Worm (Caenorhabditis elegans) whole organism, L4 larva: ENCODE data around the gene R11G1.7.
A peak's percentile ranks its signal among the peaks of the same experiment; 100 is the strongest.

Experiments used
- D1046.2 ChIP-seq: fragments of 200-800 bp; sonication (Bioruptor generic); IDR thresholded peaks from 2 replicates; pipeline ENCODE4 v1.3.6; 2022; ENCODE audit warnings: missing genetic modification characterization, missing compliant biosample characterization
- F49E8.2 ChIP-seq: sonication (generic microtip); optimal IDR thresholded peaks from 2 replicates; lab custom pipeline; 2016; ENCODE audit warnings: missing compliant biosample characterization, mild to moderate bottlenecking, missing genetic modification characterization, borderline replicate concordance
- Y5F2A.4 ChIP-seq: fragments of 200-800 bp; sonication (Bioruptor generic); optimal IDR thresholded peaks from 2 replicates; lab custom pipeline; 2018; ENCODE audit warnings: mild to moderate bottlenecking, missing genetic modification characterization, missing compliant biosample characterization
- ZK546.5 ChIP-seq, 2 experiments: sonication (generic microtip); optimal IDR thresholded peaks; 2 replicates each; lab custom pipeline; 2017; ENCODE audit warnings: missing biosample characterization in 2 of 2, missing genetic modification characterization in 2 of 2
- aha-1 ChIP-seq: fragments of 150-350 bp; peaks from one replicate; lab custom pipeline; 2014; ENCODE audit warnings: missing biosample characterization, missing genetic modification characterization
- attf-4 ChIP-seq: sonication (generic microtip); optimal IDR thresholded peaks from 3 replicates; lab custom pipeline; 2017; ENCODE audit warnings: missing biosample characterization, missing genetic modification characterization
- ceh-20 ChIP-seq: fragments of 200-800 bp; sonication (Bioruptor generic); IDR thresholded peaks from 2 replicates; pipeline ENCODE4 v1.3.6; 2022; ENCODE audit warnings: missing genetic modification reagents, missing genetic modification characterization, missing compliant biosample characterization
- ceh-28 ChIP-seq: fragments of 150-350 bp; optimal IDR thresholded peaks from 2 replicates; lab custom pipeline; 2014; ENCODE audit warnings: missing biosample characterization, missing genetic modification reagents, missing genetic modification characterization
- ceh-44 ChIP-seq: fragments of 200-800 bp; sonication (Bioruptor generic); IDR thresholded peaks from 2 replicates; pipeline ENCODE4 v1.3.6; 2022; ENCODE audit warnings: missing genetic modification reagents, missing genetic modification characterization, missing compliant biosample characterization
- daf-16 ChIP-seq, 3 experiments: sonication (generic microtip); optimal IDR thresholded peaks; 2 replicates each; lab custom pipeline; 2016 to 2017; ENCODE audit warnings: missing genetic modification characterization in 3 of 3, missing genetic modification reagents in 3 of 3, mild to moderate bottlenecking in 2 of 3, missing compliant biosample characterization in 2 of 3, missing biosample characterization in 1 of 3, moderate library complexity in 1 of 3
- daf-8 ChIP-seq: fragments of 200-800 bp; sonication (Bioruptor generic); IDR thresholded peaks from 2 replicates; pipeline ENCODE4 v1.3.6; 2022; ENCODE audit warnings: missing genetic modification characterization, missing compliant biosample characterization
- dmd-6 ChIP-seq: fragments of 200-800 bp; sonication (Bioruptor generic); IDR thresholded peaks from 2 replicates; pipeline ENCODE4 v1.3.6; 2022; ENCODE audit warnings: missing genetic modification reagents, missing genetic modification characterization, missing compliant biosample characterization
- dve-1 ChIP-seq: sonication (generic microtip); optimal IDR thresholded peaks from 2 replicates; lab custom pipeline; 2017; ENCODE audit warnings: antibody characterized with exemption, mild to moderate bottlenecking, missing genetic modification characterization, missing compliant biosample characterization; ENCODE audit not compliant: insufficient read depth
- egl-27 ChIP-seq: sonication (generic microtip); optimal IDR thresholded peaks from 3 replicates; lab custom pipeline; 2017; ENCODE audit warnings: missing biosample characterization, missing genetic modification reagents, missing genetic modification characterization
- hif-1 ChIP-seq, 2 experiments: sonication (generic microtip); optimal IDR thresholded peaks; 2 replicates each; lab custom pipeline; 2016 to 2017; ENCODE audit warnings: missing compliant biosample characterization in 2 of 2, missing genetic modification characterization in 2 of 2, missing genetic modification reagents in 2 of 2, missing genotype in 2 of 2, mild to moderate bottlenecking in 1 of 2
- hlh-30 ChIP-seq: sonication (generic microtip); optimal IDR thresholded peaks from 2 replicates; lab custom pipeline; 2017; ENCODE audit warnings: antibody characterized with exemption, mild to moderate bottlenecking, missing genetic modification characterization, missing compliant biosample characterization; ENCODE audit not compliant: insufficient read depth
- hmg-1.1 ChIP-seq: fragments of 200-800 bp; sonication (Bioruptor generic); IDR thresholded peaks from 2 replicates; pipeline ENCODE4 v1.3.6; 2022; ENCODE audit warnings: missing genetic modification reagents, missing genetic modification characterization, missing compliant biosample characterization
- lin-13 ChIP-seq: fragments of 150-350 bp; optimal IDR thresholded peaks from 2 replicates; lab custom pipeline; 2014; ENCODE audit warnings: missing biosample characterization, missing genetic modification reagents, missing genetic modification characterization
- lin-15B ChIP-seq: fragments of 150-350 bp; sonication (generic microtip); optimal IDR thresholded peaks from 3 replicates; lab custom pipeline; 2014; ENCODE audit warnings: missing biosample characterization, missing genetic modification characterization
- lin-29 ChIP-seq: fragments of 200-800 bp; sonication (Bioruptor generic); IDR thresholded peaks from 2 replicates; pipeline ENCODE4 v1.3.6; 2022; ENCODE audit warnings: missing genetic modification reagents, missing genetic modification characterization, missing compliant biosample characterization
- lin-38 ChIP-seq: fragments of 200-800 bp; sonication (Bioruptor generic); IDR thresholded peaks from 2 replicates; pipeline ENCODE4 v1.3.6; 2022; ENCODE audit warnings: missing genetic modification reagents, missing genetic modification characterization, missing compliant biosample characterization
- lsy-2 ChIP-seq, 2 experiments: fragments of 150-350 bp in 1 of 2; sonication (generic microtip) in 1 of 2; optimal IDR thresholded peaks; 2 replicates each; lab custom pipeline; 2014 to 2017; ENCODE audit warnings: missing biosample characterization in 2 of 2, missing genetic modification characterization in 2 of 2
- mdt-29 ChIP-seq: fragments of 200-800 bp; sonication (Bioruptor generic); IDR thresholded peaks from 2 replicates; pipeline ENCODE4 v1.3.6; 2022; ENCODE audit warnings: missing genetic modification reagents, missing genetic modification characterization, missing compliant biosample characterization
- mxl-2 ChIP-seq: fragments of 200-800 bp; sonication (Bioruptor generic); conservative IDR thresholded peaks from 2 replicates; pipeline ENCODE4 v1.3.6; 2022; ENCODE audit warnings: missing genetic modification reagents, missing genetic modification characterization, missing compliant biosample characterization
- nhr-25 ChIP-seq: sonication (generic microtip); optimal IDR thresholded peaks from 2 replicates; lab custom pipeline; 2017; ENCODE audit warnings: missing genetic modification characterization, mild to moderate bottlenecking, missing compliant biosample characterization, antibody characterized with exemption, moderate library complexity, borderline replicate concordance; ENCODE audit not compliant: insufficient read depth
- nhr-42 ChIP-seq: fragments of 200-800 bp; sonication (Bioruptor generic); IDR thresholded peaks from 2 replicates; pipeline ENCODE4 v1.3.6; 2022; ENCODE audit warnings: missing genetic modification characterization, missing compliant biosample characterization
- nhr-6 ChIP-seq: fragments of 150-350 bp; optimal IDR thresholded peaks from 2 replicates; lab custom pipeline; 2014; ENCODE audit warnings: missing biosample characterization, missing genetic modification characterization
- rbr-2 ChIP-seq: sonication (generic microtip); optimal IDR thresholded peaks from 2 replicates; lab custom pipeline; 2016; ENCODE audit warnings: missing genotype, missing genetic modification characterization, missing compliant biosample characterization
- set-16 ChIP-seq: fragments of 200-800 bp; sonication (Bioruptor generic); IDR thresholded peaks from 2 replicates; pipeline ENCODE4 v1.3.6; 2022; ENCODE audit warnings: missing genetic modification reagents, missing genetic modification characterization, missing compliant biosample characterization
- spr-3 ChIP-seq: fragments of 200-800 bp; sonication (Bioruptor generic); optimal IDR thresholded peaks from 2 replicates; lab custom pipeline; 2018; ENCODE audit warnings: mild to moderate bottlenecking, missing genetic modification characterization, missing compliant biosample characterization
- tag-97 ChIP-seq: fragments of 200-800 bp; sonication (Bioruptor generic); IDR thresholded peaks from 2 replicates; pipeline ENCODE4 v1.3.6; 2022; ENCODE audit warnings: missing genetic modification characterization, missing compliant biosample characterization
- unc-62 ChIP-seq, 3 experiments: fragments of 150-350 bp in 1 of 3; sonication (generic microtip); optimal IDR thresholded peaks in 2 of 3; peaks in 1 of 3; 1 replicate in 1 of 3; 2 replicates in 2 of 3; lab custom pipeline; 2014 to 2017; ENCODE audit warnings: missing biosample characterization in 3 of 3, missing genetic modification characterization in 3 of 3, missing genetic modification reagents in 3 of 3, missing genotype in 1 of 3
- vab-7 ChIP-seq: fragments of 200-800 bp; sonication (Bioruptor generic); IDR thresholded peaks from 2 replicates; pipeline ENCODE4 v1.3.6; 2022; ENCODE audit warnings: missing genetic modification reagents, missing genetic modification characterization, missing compliant biosample characterization
- zfp-2 ChIP-seq: sonication (generic microtip); optimal IDR thresholded peaks from 2 replicates; lab custom pipeline; 2016; ENCODE audit warnings: mild to moderate bottlenecking, missing genetic modification characterization, missing compliant biosample characterization
- zfp-3 ChIP-seq: fragments of 200-800 bp; sonication (Bioruptor generic); conservative IDR thresholded peaks from 2 replicates; pipeline ENCODE4 v1.3.6; 2022; ENCODE audit warnings: missing genetic modification reagents, missing genetic modification characterization, missing compliant biosample characterization
- zip-2 ChIP-seq: fragments of 150-350 bp; optimal IDR thresholded peaks from 2 replicates; lab custom pipeline; 2014; ENCODE audit warnings: missing biosample characterization, missing genetic modification characterization
- ztf-7 ChIP-seq: fragments of 150-350 bp; optimal IDR thresholded peaks from 2 replicates; lab custom pipeline; 2014; ENCODE audit warnings: missing biosample characterization, missing genetic modification characterization

The R11G1.7 gene

ce11 chrX:3701861-3702260, 45.8 kb downstream of the R11G1.7 start:
- no peak for TF ChIP-seq nhr-6
- peak; percentile 95 for TF ChIP-seq aha-1 (tag; lab: Kevin White, UChicago)

DNA sequence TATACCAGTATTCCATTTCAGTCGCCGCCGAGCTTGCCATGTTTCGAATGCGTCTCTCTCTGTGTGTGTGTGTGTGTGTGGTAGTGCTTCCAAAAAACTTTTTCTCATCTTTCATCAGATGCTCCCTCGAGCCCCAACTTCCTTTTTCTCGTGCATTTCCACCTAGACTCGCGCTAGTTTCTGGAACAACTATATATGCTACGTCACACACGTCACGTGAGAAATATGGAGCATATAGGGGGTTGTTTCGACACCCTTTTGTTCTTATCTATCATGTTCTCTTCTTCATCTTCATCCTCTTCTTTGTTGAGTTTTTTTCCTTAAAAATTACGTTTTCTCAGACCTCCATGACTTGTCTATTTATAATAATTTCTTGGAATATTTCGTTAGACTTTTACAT, 49.2 kb downstream of the R11G1.7 start:
- TF ChIP-seq nhr-25 (tag; lab: Kevin White, UChicago) (no peak), ztf-7 (tag; lab: Kevin White, UChicago) (no peak), lin-29 (GFP tag; lab: Robert Waterston, UW) (no peak), aha-1 (tag; lab: Kevin White, UChicago) (no peak), ceh-20 (0 out of 2 replicates have a peak, but pooled peaks have one; percentile 20), ZK546.5 (tag; optimal IDR thresholded peaks at IDR 0.05; lab: Kevin White, UChicago) (no peak), zfp-3 (GFP tag; lab: Robert Waterston, UW) (no peak), lin-15B (tag; lab: Kevin White, UChicago) (no peak), F49E8.2 (tag; lab: Kevin White, UChicago) (no peak), dmd-6 (GFP tag; lab: Robert Waterston, UW) (no peak), daf-16 (GFP tag; optimal IDR thresholded peaks at IDR 0.05; lab: Kevin White, UChicago) (no peak), daf-16 (tag; optimal IDR thresholded peaks at IDR 0.05; lab: Kevin White, UChicago) (no peak), zip-2 (tag; lab: Kevin White, UChicago) (no peak), zfp-2 (tag; lab: Kevin White, UChicago) (no peak), lin-38 (no peak), ceh-44 (GFP tag; lab: Robert Waterston, UW) (no peak), D1046.2 (GFP tag; lab: Robert Waterston, UW) (no peak), spr-3 (GFP tag; lab: Kevin White, UChicago) (no peak), attf-4 (no peak), rbr-2 (tag; lab: Kevin White, UChicago) (no peak), egl-27 (tag; lab: Kevin White, UChicago) (no peak), hmg-1.1 (no peak), ceh-28 (tag; lab: Kevin White, UChicago) (no peak), vab-7 (GFP tag; lab: Robert Waterston, UW) (no peak), mxl-2 (GFP tag; lab: Robert Waterston, UW) (no peak), nhr-42 (GFP tag; lab: Robert Waterston, UW) (no peak), hif-1 (tag; optimal IDR thresholded peaks at IDR 0.05; lab: Kevin White, UChicago) (no peak), tag-97 (GFP tag; lab: Robert Waterston, UW) (no peak), lsy-2 (tag; optimal IDR thresholded peaks at IDR 0.05; lab: Kevin White, UChicago) (peak in 1 of 2 experiments; percentile 15), dve-1 (tag; lab: Kevin White, UChicago) (no peak), unc-62 (GFP tag; optimal IDR thresholded peaks at IDR 0.05 in 1 of 2; lab: Kevin White, UChicago) (peak in 1 of 2 experiments; percentile 94), unc-62 (tag; optimal IDR thresholded peaks at IDR 0.05; lab: Kevin White, UChicago) (no peak), Y5F2A.4 (GFP tag; lab: Kevin White, UChicago) (no peak), lin-13 (no peak), hlh-30 (peak; percentile 68)

DNA sequence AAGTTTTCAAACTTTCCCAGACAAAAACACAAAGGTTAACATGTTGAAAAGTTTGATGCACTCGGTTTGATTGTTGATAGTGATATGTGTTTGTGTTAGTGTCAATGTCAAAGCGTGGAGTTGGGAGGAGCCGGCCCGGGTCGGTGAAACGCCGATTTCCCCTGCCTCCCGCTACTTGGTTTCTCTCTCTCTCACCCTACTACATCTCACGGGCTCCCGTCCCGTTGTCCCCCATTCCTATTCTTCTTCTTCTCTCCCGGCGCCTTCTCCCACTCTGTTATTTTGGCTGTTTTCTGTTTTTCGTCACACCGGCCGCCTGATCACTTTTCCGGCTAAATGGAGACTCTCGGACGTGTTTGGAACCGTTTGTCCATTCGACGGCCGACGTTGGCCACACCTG, 50.2 kb downstream of the R11G1.7 start:
- no peak for TF ChIP-seq daf-8 (GFP tag; lab: Robert Waterston, UW)
- no peak for TF ChIP-seq mdt-29
- TF ChIP-seq daf-16 (GFP tag; optimal IDR thresholded peaks at IDR 0.05; lab: Kevin White, UChicago) = peak in 1 of 2 experiments; percentile 64
- TF ChIP-seq daf-16 (tag; optimal IDR thresholded peaks at IDR 0.05; lab: Kevin White, UChicago) = no peak
- peak; percentile 58; the same call in 1 of the 2 replicates for TF ChIP-seq set-16 (GFP tag; lab: Robert Waterston, UW)
- TF ChIP-seq, all 104 proteins: peak for 2
